Worm (Caenorhabditis elegans): ENCODE measurements around the gene rgs-9.

Gene rgs-9

DNA sequence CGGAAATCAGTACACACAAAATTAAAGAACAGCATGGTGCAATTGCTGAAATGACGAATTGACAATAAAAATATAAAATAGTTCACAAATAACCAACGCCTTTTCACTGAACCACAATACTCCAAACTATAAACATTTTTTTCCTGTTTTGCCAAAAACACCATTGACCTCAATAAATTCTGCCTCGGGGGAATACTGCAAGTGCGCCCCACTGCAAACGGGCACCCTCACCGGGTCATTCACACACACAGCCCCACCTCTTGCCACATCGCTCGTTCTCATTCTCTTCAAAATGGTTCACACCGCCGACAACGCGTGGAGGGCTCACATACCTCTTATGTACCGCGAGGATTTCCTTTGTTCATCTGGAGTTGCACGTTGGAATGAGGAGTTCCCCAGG, at the start of gene rgs-9:
Gene rgs-9, plus strand, starts transcription at position 237 of the 400 bp plus-strand sequence.
- TF ChIP-seq ztf-23 (GFP tag; IDR thresholded peaks at IDR 0.05) (no peak), ztf-29 (GFP tag; IDR thresholded peaks at IDR 0.05) (no peak), flt-1 (GFP tag; IDR thresholded peaks at IDR 0.05) (no peak), ref-1 (GFP tag; conservative IDR thresholded peaks at IDR 0.05) (no peak), T22C8.4 (GFP tag; IDR thresholded peaks at IDR 0.05) (no peak), cog-1 (tag; optimal IDR thresholded peaks at IDR 0.05) (no peak), med-1 (GFP tag; optimal IDR thresholded peaks at IDR 0.05; ENCODE audit: insufficient read depth) (no peak), klf-2 (GFP tag; conservative IDR thresholded peaks at IDR 0.05) (no peak), tab-1 (GFP tag; IDR thresholded peaks at IDR 0.05) (no peak)

DNA sequence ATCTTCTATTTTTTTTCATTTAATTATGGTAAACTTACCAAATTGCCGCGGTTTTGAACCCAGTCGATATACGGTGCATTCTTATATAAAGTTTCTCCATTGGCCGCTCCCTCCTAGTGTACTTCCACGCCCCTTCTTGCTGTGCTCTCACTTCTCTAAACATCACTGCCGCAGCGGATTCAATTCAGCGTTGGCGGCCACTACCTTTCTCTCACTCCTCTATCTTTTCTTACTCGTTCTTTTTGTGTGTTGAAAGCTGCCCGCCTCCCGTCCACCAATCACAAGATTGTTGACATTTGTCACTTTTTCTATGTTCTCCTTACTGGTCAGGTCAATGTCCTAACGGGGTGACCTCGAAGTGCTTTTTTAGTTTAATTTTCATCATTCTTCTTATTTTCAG, 44.1 kb upstream of the rgs-9 start:
- TF ChIP-seq ref-1 (GFP tag; conservative IDR thresholded peaks at IDR 0.05): no peak

DNA sequence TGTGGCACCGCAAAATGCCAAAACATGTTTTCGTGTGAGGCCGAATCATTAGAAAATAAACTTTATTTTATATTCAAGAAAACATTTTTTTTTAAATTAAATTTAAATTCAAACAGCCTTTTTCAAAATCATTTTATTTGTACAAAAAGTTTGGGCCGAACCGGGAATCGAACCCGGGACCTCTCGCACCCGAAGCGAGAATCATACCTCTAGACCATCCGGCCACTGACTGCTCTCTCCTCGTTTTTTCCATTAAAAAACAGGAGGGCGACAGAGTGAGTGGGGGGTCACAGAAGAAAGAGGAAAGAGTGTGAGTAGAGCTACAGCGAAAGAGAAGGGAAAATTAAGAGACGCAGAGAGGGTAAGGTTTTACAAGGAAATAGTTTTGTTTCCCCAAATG, 34.4 kb upstream of the rgs-9 start:
- TF ChIP-seq cog-1 (tag; optimal IDR thresholded peaks at IDR 0.05) (peak; percentile 66), T22C8.4 (GFP tag; IDR thresholded peaks at IDR 0.05) (peak; percentile 78), tab-1 (GFP tag; IDR thresholded peaks at IDR 0.05) (peak; percentile 94), flt-1 (GFP tag; IDR thresholded peaks at IDR 0.05) (peak; percentile 94), med-1 (GFP tag; optimal IDR thresholded peaks at IDR 0.05; ENCODE audit: insufficient read depth) (peak; percentile 59), klf-2 (GFP tag; conservative IDR thresholded peaks at IDR 0.05) (peak; percentile 76), ztf-23 (GFP tag; IDR thresholded peaks at IDR 0.05) (peak; percentile 88), ref-1 (GFP tag; conservative IDR thresholded peaks at IDR 0.05) (peak; percentile 86), ztf-29 (GFP tag; IDR thresholded peaks at IDR 0.05) (peak; percentile 85)

DNA sequence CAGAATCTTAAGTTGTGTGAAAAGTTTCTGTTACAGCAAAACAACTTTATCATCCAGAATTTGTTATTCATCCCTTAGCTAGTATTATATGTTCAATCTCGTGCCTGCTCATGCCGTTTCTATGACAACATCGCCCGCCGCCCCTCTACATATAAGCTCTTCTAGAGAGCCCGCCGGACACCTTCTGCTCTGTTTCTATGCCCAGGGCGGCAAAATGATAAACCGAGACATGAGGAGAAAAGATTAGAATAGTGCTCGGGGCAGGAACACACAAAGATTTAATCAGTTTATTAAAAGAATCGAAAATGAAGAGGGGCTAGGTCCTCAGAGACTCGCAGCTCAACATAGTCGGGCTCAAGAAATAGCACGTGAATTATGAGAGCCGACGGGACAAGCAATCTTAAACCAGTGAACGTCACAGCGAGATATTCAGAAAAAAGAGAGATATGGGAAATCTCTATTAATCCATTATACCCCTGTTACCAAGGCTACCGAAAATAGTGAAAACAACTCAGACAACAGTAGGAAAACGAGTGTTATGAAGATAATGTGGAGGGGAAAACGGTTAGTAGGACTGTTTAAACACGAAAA, 26.5 kb upstream of the rgs-9 start:
- peak; percentile 36 for TF ChIP-seq cog-1 (tag; optimal IDR thresholded peaks at IDR 0.05)
- TF ChIP-seq ztf-29 (GFP tag; IDR thresholded peaks at IDR 0.05): no peak
- TF ChIP-seq ref-1 (GFP tag; conservative IDR thresholded peaks at IDR 0.05): no peak
- no peak for TF ChIP-seq med-1 (GFP tag; optimal IDR thresholded peaks at IDR 0.05; ENCODE audit: insufficient read depth)

DNA sequence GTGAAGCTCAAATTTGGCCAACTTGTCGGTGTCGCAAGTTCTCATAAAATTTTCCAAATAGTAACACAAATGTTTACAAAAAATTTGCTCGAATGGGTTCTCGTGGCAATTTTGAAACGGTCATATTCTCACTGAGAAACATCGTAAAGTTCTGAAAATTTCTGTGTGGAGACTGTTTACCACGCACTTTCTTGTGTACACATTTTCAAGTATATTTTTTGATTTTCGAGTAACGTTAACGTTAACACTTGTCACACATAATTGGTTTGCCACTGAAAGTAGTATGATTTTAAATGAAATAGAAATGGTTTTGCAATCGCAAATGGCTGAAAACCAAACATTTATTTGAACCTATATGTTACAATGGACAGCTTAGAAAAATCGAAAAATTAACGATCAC, 24.2 kb upstream of the rgs-9 start:
- no peak for TF ChIP-seq flt-1 (GFP tag; IDR thresholded peaks at IDR 0.05)
- no peak for TF ChIP-seq ztf-29 (GFP tag; IDR thresholded peaks at IDR 0.05)
- no peak for TF ChIP-seq ztf-23 (GFP tag; IDR thresholded peaks at IDR 0.05)
- no peak for TF ChIP-seq ref-1 (GFP tag; conservative IDR thresholded peaks at IDR 0.05)
- no peak for TF ChIP-seq cog-1 (tag; optimal IDR thresholded peaks at IDR 0.05)
- no peak for TF ChIP-seq klf-2 (GFP tag; conservative IDR thresholded peaks at IDR 0.05)
- no peak for TF ChIP-seq med-1 (GFP tag; optimal IDR thresholded peaks at IDR 0.05; ENCODE audit: insufficient read depth)
- no peak for TF ChIP-seq T22C8.4 (GFP tag; IDR thresholded peaks at IDR 0.05)
- TF ChIP-seq tab-1 (GFP tag; IDR thresholded peaks at IDR 0.05): no peak

DNA sequence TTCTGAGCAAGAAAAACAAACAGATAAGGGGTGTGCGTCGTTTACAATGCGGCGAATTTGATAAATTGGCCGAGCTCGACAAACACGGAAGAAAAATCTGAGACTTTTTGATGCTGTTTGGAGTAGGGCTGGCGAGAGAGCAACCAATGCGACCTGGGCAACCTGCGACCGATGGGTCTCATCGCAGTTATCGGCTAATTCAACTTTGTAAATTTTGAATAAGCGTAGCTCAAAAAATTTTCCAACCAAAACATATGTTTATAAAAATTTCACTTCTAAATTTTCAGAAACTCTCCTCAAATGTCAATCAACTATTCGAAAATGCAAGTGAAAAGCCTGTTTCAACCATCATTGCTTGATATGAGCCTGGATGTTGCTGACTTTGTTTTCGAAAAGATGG, 23.2 kb upstream of the rgs-9 start, which contains the start of gene B0294.3:
Gene B0294.3, plus strand, starts transcription at position 301 of the 400 bp plus-strand sequence.
- TF ChIP-seq ztf-29 (GFP tag; IDR thresholded peaks at IDR 0.05): no peak
- TF ChIP-seq cog-1 (tag; optimal IDR thresholded peaks at IDR 0.05): no peak
- no peak for TF ChIP-seq tab-1 (GFP tag; IDR thresholded peaks at IDR 0.05)
- TF ChIP-seq klf-2 (GFP tag; conservative IDR thresholded peaks at IDR 0.05): no peak
- TF ChIP-seq T22C8.4 (GFP tag; IDR thresholded peaks at IDR 0.05): no peak
- TF ChIP-seq ztf-23 (GFP tag; IDR thresholded peaks at IDR 0.05): no peak
- TF ChIP-seq ref-1 (GFP tag; conservative IDR thresholded peaks at IDR 0.05): no peak
- TF ChIP-seq flt-1 (GFP tag; IDR thresholded peaks at IDR 0.05): no peak
- no peak for TF ChIP-seq med-1 (GFP tag; optimal IDR thresholded peaks at IDR 0.05; ENCODE audit: insufficient read depth)

DNA sequence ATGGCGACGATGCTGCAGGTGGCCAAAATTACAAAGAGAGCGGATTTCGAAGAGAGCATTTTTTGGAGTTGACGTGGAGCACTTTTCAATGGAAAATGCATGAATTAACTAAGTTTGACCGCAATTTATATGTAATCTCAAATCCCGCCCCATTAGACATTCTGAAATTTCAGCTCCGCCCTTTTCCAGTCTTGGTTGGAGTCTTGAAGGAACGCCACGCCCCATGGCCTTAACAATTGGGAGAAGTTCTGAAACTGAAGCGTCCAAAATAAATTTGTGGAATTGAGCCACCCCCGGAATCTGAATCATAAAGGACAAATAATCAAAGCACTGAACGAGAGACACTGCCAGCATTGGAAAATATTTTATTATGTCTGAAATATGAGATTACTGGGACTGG, 17.8 kb upstream of the rgs-9 start, which contains the start of gene B0294.1:
Gene B0294.1, minus strand, starts transcription at position 101 of the 400 bp plus-strand sequence.
- TF ChIP-seq cog-1 (tag; optimal IDR thresholded peaks at IDR 0.05): no peak
- no peak for TF ChIP-seq tab-1 (GFP tag; IDR thresholded peaks at IDR 0.05)
- TF ChIP-seq T22C8.4 (GFP tag; IDR thresholded peaks at IDR 0.05): no peak
- no peak for TF ChIP-seq flt-1 (GFP tag; IDR thresholded peaks at IDR 0.05)
- TF ChIP-seq klf-2 (GFP tag; conservative IDR thresholded peaks at IDR 0.05): no peak
- no peak for TF ChIP-seq ztf-29 (GFP tag; IDR thresholded peaks at IDR 0.05)
- TF ChIP-seq ref-1 (GFP tag; conservative IDR thresholded peaks at IDR 0.05): no peak
- TF ChIP-seq ztf-23 (GFP tag; IDR thresholded peaks at IDR 0.05): no peak
- no peak for TF ChIP-seq med-1 (GFP tag; optimal IDR thresholded peaks at IDR 0.05; ENCODE audit: insufficient read depth)

DNA sequence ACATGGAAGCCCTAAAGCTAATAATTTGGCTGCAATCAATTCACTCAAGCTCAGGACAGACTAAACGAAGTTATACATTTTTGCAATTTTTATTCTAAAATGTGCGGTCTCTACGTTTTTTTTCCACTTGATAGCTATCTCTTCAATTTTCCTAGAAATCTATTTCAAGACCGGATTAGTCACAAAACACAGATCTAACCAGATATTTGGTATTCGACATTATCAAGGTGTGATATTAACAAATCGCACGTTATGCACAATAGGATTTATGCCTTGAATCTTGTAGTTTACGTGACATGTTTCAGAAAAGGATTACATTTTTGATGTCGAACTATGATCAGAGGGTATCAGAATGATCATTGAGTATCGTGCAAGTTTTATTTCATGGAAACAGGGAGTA, 13.6 kb upstream of the rgs-9 start:
- TF ChIP-seq tab-1 (GFP tag; IDR thresholded peaks at IDR 0.05): no peak
- TF ChIP-seq T22C8.4 (GFP tag; IDR thresholded peaks at IDR 0.05): no peak
- TF ChIP-seq cog-1 (tag; optimal IDR thresholded peaks at IDR 0.05): no peak
- TF ChIP-seq ztf-29 (GFP tag; IDR thresholded peaks at IDR 0.05): no peak
- TF ChIP-seq klf-2 (GFP tag; conservative IDR thresholded peaks at IDR 0.05): no peak
- TF ChIP-seq med-1 (GFP tag; optimal IDR thresholded peaks at IDR 0.05; ENCODE audit: insufficient read depth): no peak
- TF ChIP-seq flt-1 (GFP tag; IDR thresholded peaks at IDR 0.05): no peak
- no peak for TF ChIP-seq ztf-23 (GFP tag; IDR thresholded peaks at IDR 0.05)

DNA sequence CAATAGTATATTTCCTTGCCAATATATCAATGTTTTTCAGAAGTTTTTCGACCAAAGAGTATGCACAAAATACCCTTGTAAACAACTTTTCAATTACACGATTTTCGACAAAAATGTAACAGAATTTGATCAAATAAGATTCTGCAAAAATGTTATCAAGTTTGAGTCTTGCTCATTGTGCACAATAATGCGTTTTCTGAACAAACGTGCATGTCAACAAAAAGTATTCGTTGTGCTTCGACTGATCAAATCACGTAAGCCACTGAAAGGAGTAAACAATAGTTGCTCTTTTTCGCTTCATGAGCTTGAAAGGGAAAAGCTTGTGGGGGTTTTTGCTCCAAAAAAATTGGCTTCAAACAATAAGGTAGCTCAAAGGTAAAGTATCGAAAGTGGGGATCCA, 8.0 kb upstream of the rgs-9 start:
- TF ChIP-seq ztf-29 (GFP tag; IDR thresholded peaks at IDR 0.05) (no peak), klf-2 (GFP tag; conservative IDR thresholded peaks at IDR 0.05) (no peak), flt-1 (GFP tag; IDR thresholded peaks at IDR 0.05) (no peak), ztf-23 (GFP tag; IDR thresholded peaks at IDR 0.05) (no peak), ref-1 (GFP tag; conservative IDR thresholded peaks at IDR 0.05) (no peak), med-1 (GFP tag; optimal IDR thresholded peaks at IDR 0.05; ENCODE audit: insufficient read depth) (no peak), tab-1 (GFP tag; IDR thresholded peaks at IDR 0.05) (no peak), cog-1 (tag; optimal IDR thresholded peaks at IDR 0.05) (no peak), T22C8.4 (GFP tag; IDR thresholded peaks at IDR 0.05) (no peak)

DNA sequence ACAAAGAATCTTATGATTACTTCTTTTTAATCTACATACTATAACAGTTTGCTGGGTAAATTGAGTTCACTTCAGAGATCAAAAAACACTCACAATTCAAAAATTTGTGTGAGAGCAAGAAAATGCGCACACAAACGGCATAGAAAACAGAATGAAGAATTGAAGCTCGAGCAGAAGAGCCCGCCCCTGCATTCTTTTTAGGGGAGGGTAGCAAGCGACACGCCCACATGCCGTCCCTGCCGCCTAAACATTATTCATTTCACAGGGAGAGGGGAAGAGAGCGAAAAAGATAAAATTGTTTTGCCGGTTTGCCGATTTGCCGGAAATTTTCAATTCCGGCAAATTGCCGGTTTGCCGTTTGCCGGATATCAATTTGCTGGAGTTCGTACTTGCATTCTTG, 5.7 kb upstream of the rgs-9 start:
- no peak for TF ChIP-seq klf-2 (GFP tag; conservative IDR thresholded peaks at IDR 0.05)
- TF ChIP-seq ztf-23 (GFP tag; IDR thresholded peaks at IDR 0.05): peak; percentile 71
- TF ChIP-seq ztf-29 (GFP tag; IDR thresholded peaks at IDR 0.05): no peak; the same call in 1 of the 2 replicates
- peak; percentile 8; the same call in 1 of the 2 replicates for TF ChIP-seq flt-1 (GFP tag; IDR thresholded peaks at IDR 0.05)
- peak; percentile 39; the same call in 1 of the 2 replicates for TF ChIP-seq T22C8.4 (GFP tag; IDR thresholded peaks at IDR 0.05)
- no peak for TF ChIP-seq med-1 (GFP tag; optimal IDR thresholded peaks at IDR 0.05; ENCODE audit: insufficient read depth)
- TF ChIP-seq tab-1 (GFP tag; IDR thresholded peaks at IDR 0.05): 0 out of 2 replicates have a peak, but pooled peaks have one; percentile 48
